Worm (Caenorhabditis elegans) whole organism, midembryonic: ENCODE results near the gene ndx-6.

Experiments used
- T22C8.4 ChIP-seq: fragments of 200-800 bp; sonication (Bioruptor generic); IDR thresholded peaks from 2 replicates; pipeline ENCODE4 v1.3.6; 2022; ENCODE audit warnings: missing genetic modification characterization, missing compliant biosample characterization
- flt-1 ChIP-seq: fragments of 200-800 bp; sonication (Bioruptor generic); IDR thresholded peaks from 2 replicates; pipeline ENCODE4 v1.3.6; 2022; ENCODE audit warnings: missing genetic modification characterization, missing compliant biosample characterization
- med-1 ChIP-seq: sonication (generic microtip); optimal IDR thresholded peaks from 2 replicates; lab custom pipeline; 2017; ENCODE audit warnings: missing genetic modification characterization, mild to moderate bottlenecking, missing compliant biosample characterization, antibody characterized with exemption, missing genetic modification reagents; ENCODE audit not compliant: insufficient read depth
- tab-1 ChIP-seq: fragments of 200-800 bp; sonication (Bioruptor generic); IDR thresholded peaks from 2 replicates; pipeline ENCODE4 v1.3.6; 2022; ENCODE audit warnings: missing genetic modification characterization, missing compliant biosample characterization
- ztf-23 ChIP-seq: fragments of 200-800 bp; sonication (Bioruptor generic); IDR thresholded peaks from 2 replicates; pipeline ENCODE4 v1.3.6; 2022; ENCODE audit warnings: missing genetic modification reagents, missing genetic modification characterization, missing compliant biosample characterization
- ztf-29 ChIP-seq: fragments of 200-800 bp; sonication (Bioruptor generic); IDR thresholded peaks from 2 replicates; pipeline ENCODE4 v1.3.6; 2022; ENCODE audit warnings: missing genetic modification reagents, missing genetic modification characterization, missing compliant biosample characterization

- TF ChIP-seq med-1 (GFP tag; lab: Kevin White, UChicago) (no peak), ztf-23 (no peak), ztf-29 (GFP tag; lab: Robert Waterston, UW) (no peak), flt-1 (no peak), T22C8.4 (GFP tag; lab: Robert Waterston, UW) (no peak), tab-1 (no peak)
These were observed 25.2 kb downstream of the ndx-6 start for ce11 chrII:5364516-5364915.
